Fruit fly (Drosophila melanogaster): ENCODE data around the gene CG7384.

DNA sequence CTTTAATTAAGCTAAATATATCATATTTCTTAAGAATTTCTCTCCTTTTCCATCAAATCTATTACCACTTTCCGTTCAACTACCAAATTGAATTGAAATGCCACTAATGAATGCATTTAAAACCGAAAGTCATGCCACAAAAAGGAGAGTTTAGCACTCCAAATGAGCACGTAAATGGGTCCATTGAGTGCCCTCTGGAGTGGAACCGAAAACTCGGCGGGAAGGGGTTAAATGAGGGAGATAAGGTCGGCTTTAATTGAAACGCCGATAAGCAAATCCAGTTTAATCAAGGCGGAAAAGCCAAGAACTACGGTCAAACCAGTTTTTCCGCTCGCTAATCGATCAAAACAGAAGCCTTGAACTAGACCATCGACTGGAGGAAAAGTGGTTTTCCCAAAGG lies 4.9 kb downstream of the CG7384 start:
- TF ChIP-seq lola (GFP tag; optimal IDR thresholded peaks at IDR 0.05) (no peak), sv (GFP tag; optimal IDR thresholded peaks at IDR 0.05) (no peak)

All from whole organism, wandering third instar larva.